Fruit fly (Drosophila melanogaster): Measurements from ENCODE around the gene Alp9.

DNA sequence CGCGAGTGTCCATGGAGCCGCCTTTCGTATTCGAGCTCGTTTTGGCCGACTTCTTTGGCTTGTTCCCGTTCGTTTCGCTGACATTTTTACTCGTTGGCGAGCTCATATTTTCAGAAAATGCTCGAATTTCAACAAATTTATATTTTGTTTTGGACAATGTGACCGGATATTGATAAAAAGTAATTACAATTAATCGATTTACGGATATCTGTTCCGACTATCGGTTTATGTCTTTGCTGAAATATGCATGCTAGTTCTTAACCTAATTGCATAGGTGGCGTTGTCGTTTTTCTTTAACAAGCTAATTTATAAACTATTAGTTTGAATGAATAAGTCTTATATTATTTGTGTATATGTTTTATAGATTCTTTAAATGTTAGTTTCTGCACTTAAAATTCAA is 12.8 kb downstream of the Alp9 start, which contains the start of gene Eaf6:
- TF ChIP-seq CG8478 (optimal IDR thresholded peaks at IDR 0.05) (no peak), psq (optimal IDR thresholded peaks at IDR 0.05) (no peak), usp (GFP tag; optimal IDR thresholded peaks at IDR 0.05) (no peak)

Measured in whole organism.